Fruit fly (Drosophila melanogaster) whole organism, embryonic: ENCODE results near the gene RpS29.

Source experiments
- Ada2b ChIP-seq: fragments of 200-800 bp; sonication (Bioruptor generic); IDR thresholded peaks from 2 replicates; pipeline ENCODE4 v1.3.6; 2022; ENCODE audit warnings: missing biosample characterization, missing genetic modification characterization
- Asciz ChIP-seq: fragments of 200-800 bp; sonication (Bioruptor generic); optimal IDR thresholded peaks from 2 replicates; lab custom pipeline; 2017; ENCODE audit warnings: missing biosample characterization, mild to moderate bottlenecking, missing genetic modification characterization, missing genetic modification reagents
- BEAF-32 ChIP-seq: fragments of 200-800 bp; sonication (Bioruptor generic); optimal IDR thresholded peaks from 3 replicates; lab custom pipeline; 2017; ENCODE audit warnings: missing biosample characterization, missing genetic modification characterization, mild to moderate bottlenecking, moderate library complexity, missing genetic modification reagents
- CG10147 ChIP-seq: fragments of 200-800 bp; sonication (Bioruptor generic); optimal IDR thresholded peaks from 2 replicates; lab custom pipeline; 2019; ENCODE audit warnings: missing biosample characterization, mild to moderate bottlenecking, missing genetic modification characterization, moderate library complexity
- CG10462 ChIP-seq: fragments of 200-800 bp; sonication (Bioruptor generic); optimal IDR thresholded peaks from 2 replicates; lab custom pipeline; 2016; ENCODE audit warnings: missing biosample characterization, missing genetic modification characterization
- CG10654 ChIP-seq: fragments of 200-800 bp; sonication (Bioruptor generic); optimal IDR thresholded peaks from 2 replicates; lab custom pipeline; 2016; ENCODE audit warnings: missing biosample characterization, missing genetic modification characterization
- CG11504 ChIP-seq: fragments of 200-800 bp; sonication (Bioruptor generic); optimal IDR thresholded peaks from 3 replicates; lab custom pipeline; 2019; ENCODE audit warnings: missing biosample characterization, mild to moderate bottlenecking, missing genetic modification characterization, moderate library complexity
- CG13123 ChIP-seq: fragments of 200-800 bp; sonication (Bioruptor generic); optimal IDR thresholded peaks from 2 replicates; lab custom pipeline; 2016; ENCODE audit warnings: missing biosample characterization, missing genetic modification characterization
- CG14710 ChIP-seq: fragments of 200-800 bp; sonication (Bioruptor generic); optimal IDR thresholded peaks from 3 replicates; lab custom pipeline; 2019; ENCODE audit warnings: missing biosample characterization, mild to moderate bottlenecking, missing genetic modification characterization, moderate library complexity
- CG14965 ChIP-seq: fragments of 200-800 bp; sonication (Bioruptor generic); optimal IDR thresholded peaks from 2 replicates; lab custom pipeline; 2016; ENCODE audit warnings: missing biosample characterization, missing genetic modification characterization, borderline replicate concordance
- CG16863 ChIP-seq: fragments of 200-800 bp; sonication (Bioruptor generic); optimal IDR thresholded peaks from 3 replicates; lab custom pipeline; 2016; ENCODE audit warnings: missing biosample characterization, missing genetic modification characterization
- CG2129 ChIP-seq: fragments of 200-800 bp; sonication (Bioruptor generic); IDR thresholded peaks from 2 replicates; pipeline ENCODE4 v1.3.6; 2022; ENCODE audit warnings: missing biosample characterization, missing genetic modification characterization; ENCODE audit not compliant: partially characterized antibody
- CG2712 ChIP-seq: fragments of 200-800 bp; optimal IDR thresholded peaks from 3 replicates; lab custom pipeline; 2019; ENCODE audit warnings: missing biosample characterization, mild to moderate bottlenecking, missing genetic modification characterization, moderate library complexity
- CG33213 ChIP-seq: fragments of 200-800 bp; sonication (Bioruptor generic); optimal IDR thresholded peaks from 3 replicates; lab custom pipeline; 2016; ENCODE audit warnings: missing biosample characterization, missing genetic modification characterization
- CG4404 ChIP-seq: fragments of 200-800 bp; sonication (Bioruptor generic); IDR thresholded peaks from 2 replicates; pipeline ENCODE4 v1.3.6; 2022; ENCODE audit warnings: missing biosample characterization, missing genetic modification characterization
- CG6689 ChIP-seq: fragments of 200-800 bp; sonication (Bioruptor generic); IDR thresholded peaks from 2 replicates; pipeline ENCODE4 v1.3.6; 2022; ENCODE audit warnings: missing biosample characterization, missing genetic modification characterization
- CG7963 ChIP-seq: fragments of 200-800 bp; sonication (Bioruptor generic); IDR thresholded peaks from 3 replicates; pipeline ENCODE4 v1.3.6; 2022; ENCODE audit warnings: missing biosample characterization, missing genetic modification characterization; ENCODE audit not compliant: partially characterized antibody
- CG9817 ChIP-seq: fragments of 200-800 bp; sonication (Bioruptor generic); optimal IDR thresholded peaks from 2 replicates; lab custom pipeline; 2018; ENCODE audit warnings: missing biosample characterization, mild to moderate bottlenecking, missing genetic modification characterization, moderate library complexity
- CHES-1-like ChIP-seq: fragments of 200-800 bp; sonication (Bioruptor generic); optimal IDR thresholded peaks from 2 replicates; lab custom pipeline; 2016; ENCODE audit warnings: missing biosample characterization, missing genetic modification characterization
- Camta ChIP-seq: fragments of 200-800 bp; sonication (Bioruptor generic); optimal IDR thresholded peaks from 2 replicates; lab custom pipeline; 2016; ENCODE audit warnings: missing biosample characterization, missing genetic modification characterization
- Chrac-16 ChIP-seq: fragments of 200-800 bp; sonication (Bioruptor generic); optimal IDR thresholded peaks from 3 replicates; lab custom pipeline; 2016; ENCODE audit warnings: missing biosample characterization, missing genetic modification characterization
- D19A ChIP-seq: fragments of 200-800 bp; optimal IDR thresholded peaks from 3 replicates; lab custom pipeline; 2019; ENCODE audit warnings: missing biosample characterization, mild to moderate bottlenecking, missing genetic modification characterization, moderate library complexity
- Dref ChIP-seq: fragments of 200-800 bp; sonication (Bioruptor generic); IDR thresholded peaks from 2 replicates; pipeline ENCODE4 v1.3.6; 2022; ENCODE audit warnings: missing biosample characterization, missing genetic modification characterization
- E2f2 ChIP-seq: fragments of 200-800 bp; sonication (Bioruptor generic); IDR thresholded peaks from 2 replicates; pipeline ENCODE4 v1.3.6; 2022; ENCODE audit warnings: missing biosample characterization, missing genetic modification characterization
- Fer1 ChIP-seq: fragments of 200-800 bp; sonication (Bioruptor generic); optimal IDR thresholded peaks from 2 replicates; lab custom pipeline; 2017; ENCODE audit warnings: missing biosample characterization, mild to moderate bottlenecking, missing genetic modification characterization
- Fer3 ChIP-seq: fragments of 200-800 bp; sonication (Bioruptor generic); optimal IDR thresholded peaks from 2 replicates; lab custom pipeline; 2018; ENCODE audit warnings: missing biosample characterization, mild to moderate bottlenecking, missing genetic modification characterization, moderate library complexity
- Gsc ChIP-seq: fragments of 200-800 bp; sonication (Bioruptor generic); IDR thresholded peaks from 2 replicates; pipeline ENCODE4 v1.3.6; 2022; ENCODE audit warnings: missing biosample characterization, missing genetic modification characterization
- Sry-β ChIP-seq: fragments of 200-800 bp; sonication (Bioruptor generic); optimal IDR thresholded peaks from 2 replicates; lab custom pipeline; 2018; ENCODE audit warnings: missing biosample characterization, mild to moderate bottlenecking, missing genetic modification characterization, moderate library complexity
- ap ChIP-seq: fragments of 200-800 bp; sonication (Bioruptor generic); IDR thresholded peaks from 2 replicates; pipeline ENCODE4 v1.3.6; 2022; ENCODE audit warnings: missing biosample characterization, missing genetic modification characterization
- ase ChIP-seq: fragments of 200-800 bp; sonication (Bioruptor generic); IDR thresholded peaks from 3 replicates; pipeline ENCODE4 v1.3.6; 2022; ENCODE audit warnings: missing biosample characterization, missing genetic modification characterization
- ash1 ChIP-seq: fragments of 200-800 bp; sonication (Bioruptor generic); optimal IDR thresholded peaks from 2 replicates; lab custom pipeline; 2018; ENCODE audit warnings: missing biosample characterization, mild to moderate bottlenecking, missing genetic modification characterization
- bbx ChIP-seq: fragments of 200-800 bp; sonication (Bioruptor generic); IDR thresholded peaks from 2 replicates; pipeline ENCODE4 v1.3.6; 2022; ENCODE audit warnings: missing biosample characterization, missing genetic modification characterization; ENCODE audit not compliant: partially characterized antibody
- caup ChIP-seq: fragments of 200-800 bp; sonication (Bioruptor generic); optimal IDR thresholded peaks from 3 replicates; lab custom pipeline; 2017; ENCODE audit warnings: missing biosample characterization, mild to moderate bottlenecking, missing genetic modification characterization, moderate library complexity; ENCODE audit not compliant: severe bottlenecking
- chn ChIP-seq: fragments of 200-800 bp; sonication (Bioruptor generic); optimal IDR thresholded peaks from 2 replicates; lab custom pipeline; 2016; ENCODE audit warnings: missing biosample characterization, missing genetic modification characterization
- dimm ChIP-seq: fragments of 200-800 bp; sonication (Bioruptor generic); IDR thresholded peaks from 2 replicates; pipeline ENCODE4 v1.3.6; 2022; ENCODE audit warnings: missing biosample characterization, missing genetic modification characterization
- dysf ChIP-seq: fragments of 200-800 bp; sonication (Bioruptor generic); IDR thresholded peaks from 3 replicates; pipeline ENCODE4 v1.3.6; 2022; ENCODE audit warnings: missing biosample characterization, missing genetic modification characterization
- exex ChIP-seq: fragments of 200-800 bp; sonication (Bioruptor generic); optimal IDR thresholded peaks from 4 replicates; lab custom pipeline; 2018; ENCODE audit warnings: missing biosample characterization, mild to moderate bottlenecking, missing genetic modification characterization, moderate library complexity
- gsb-n ChIP-seq: fragments of 200-800 bp; sonication (Bioruptor generic); optimal IDR thresholded peaks from 3 replicates; lab custom pipeline; 2018; ENCODE audit warnings: missing biosample characterization, mild to moderate bottlenecking, missing genetic modification characterization
- inv ChIP-seq: fragments of 200-800 bp; sonication (Bioruptor generic); IDR thresholded peaks from 2 replicates; pipeline ENCODE4 v1.3.6; 2022; ENCODE audit warnings: missing biosample characterization, missing genetic modification characterization; ENCODE audit not compliant: partially characterized antibody
- nmo ChIP-seq: fragments of 200-800 bp; sonication (Bioruptor generic); optimal IDR thresholded peaks from 2 replicates; lab custom pipeline; 2018; ENCODE audit warnings: missing biosample characterization, mild to moderate bottlenecking, missing genetic modification characterization, moderate library complexity
- pita ChIP-seq: fragments of 200-800 bp; sonication (Bioruptor generic); optimal IDR thresholded peaks from 2 replicates; lab custom pipeline; 2017; ENCODE audit warnings: missing biosample characterization, mild to moderate bottlenecking, missing genetic modification characterization
- salm ChIP-seq: fragments of 200-800 bp; sonication (Bioruptor generic); optimal IDR thresholded peaks from 2 replicates; lab custom pipeline; 2018; ENCODE audit warnings: missing biosample characterization, mild to moderate bottlenecking, missing genetic modification characterization
- sens ChIP-seq: fragments of 200-800 bp; sonication (Bioruptor generic); peaks from one replicate; lab custom pipeline; 2016; ENCODE audit warnings: missing biosample characterization, missing genetic modification characterization
- sr ChIP-seq: fragments of 200-800 bp; sonication (Bioruptor generic); IDR thresholded peaks from 3 replicates; pipeline ENCODE4 v1.3.6; 2022; ENCODE audit warnings: missing biosample characterization, missing genetic modification characterization
- tgo ChIP-seq: fragments of 200-800 bp; sonication (Bioruptor generic); IDR thresholded peaks from 3 replicates; pipeline ENCODE4 v1.3.6; 2022; ENCODE audit warnings: missing biosample characterization, missing genetic modification characterization
- trem ChIP-seq: fragments of 200-800 bp; optimal IDR thresholded peaks from 3 replicates; lab custom pipeline; 2019; ENCODE audit warnings: missing biosample characterization, mild to moderate bottlenecking, missing genetic modification characterization, moderate library complexity
- tx ChIP-seq: fragments of 200-800 bp; sonication (Bioruptor generic); optimal IDR thresholded peaks from 2 replicates; lab custom pipeline; 2016; ENCODE audit warnings: missing biosample characterization, missing genetic modification characterization
- yki ChIP-seq: fragments of >200 bp; optimal IDR thresholded peaks from 3 replicates; lab custom pipeline; 2018
- zen2 ChIP-seq: fragments of 200-800 bp; sonication (Bioruptor generic); IDR thresholded peaks from 3 replicates; pipeline ENCODE4 v1.3.6; 2022; ENCODE audit warnings: missing biosample characterization, missing genetic modification characterization; ENCODE audit not compliant: partially characterized antibody

The RpS29 gene

dm6 chr3R:9762955-9763931, 14.6 kb upstream of the RpS29 start, which contains the start of the genes Snap24 and CG8478:
TSS of gene Snap24 (minus strand) at chr3R:9763150.
TSS of gene CG8478 (plus strand) at chr3R:9763650.
- TF ChIP-seq sens (GFP tag; lab: Kevin White, UChicago) (peak; percentile 91), Asciz (GFP tag; lab: Kevin White, UChicago) (no peak), CG10462 (no peak), pita (GFP tag; lab: Kevin White, UChicago) (peak; percentile 46), CG4404 (GFP tag; lab: Robert Waterston, UW) (no peak), E2f2 (GFP tag; lab: Robert Waterston, UW) (peak; percentile 85), Camta (GFP tag; lab: Kevin White, UChicago) (peak; percentile 33), CG13123 (GFP tag; lab: Kevin White, UChicago) (no peak), dysf (GFP tag; lab: Robert Waterston, UW) (no peak), CG33213 (GFP tag; lab: Kevin White, UChicago) (no peak), ap (no peak), zen2 (peak; percentile 66; the same call in 2 of the 3 replicates), D19A (tag; lab: Kevin White, UChicago) (peak; percentile 9), chn (GFP tag; lab: Kevin White, UChicago) (no peak), nmo (GFP tag; lab: Kevin White, UChicago) (peak; percentile 37), salm (tag; lab: Kevin White, UChicago) (no peak), CG9817 (no peak), CHES-1-like (GFP tag; lab: Kevin White, UChicago) (no peak), Fer1 (GFP tag; lab: Kevin White, UChicago) (peak; percentile 5), exex (tag; lab: Kevin White, UChicago) (no peak), ash1 (GFP tag; lab: Kevin White, UChicago) (no peak), Fer3 (tag; lab: Kevin White, UChicago) (no peak), bbx (GFP tag; lab: Robert Waterston, UW) (peak; percentile 82), CG2712 (tag; lab: Kevin White, UChicago) (peak; percentile 6), CG7963 (GFP tag; lab: Robert Waterston, UW) (peak; percentile 57; the same call in 2 of the 3 replicates), Gsc (GFP tag; lab: Robert Waterston, UW) (no peak), Chrac-16 (GFP tag; lab: Kevin White, UChicago) (no peak), tgo (no peak), dimm (GFP tag; lab: Robert Waterston, UW) (no peak), caup (GFP tag; lab: Kevin White, UChicago) (no peak), CG11504 (tag; lab: Kevin White, UChicago) (no peak), CG10147 (no peak), CG6689 (no peak), yki (no peak), CG14710 (tag; lab: Kevin White, UChicago) (peak; percentile 78), gsb-n (no peak), inv (peak; percentile 72), Dref (peak; percentile 87), CG16863 (no peak), BEAF-32 (peak; percentile 86), CG14965 (GFP tag; lab: Kevin White, UChicago) (no peak), Sry-β (GFP tag; lab: Kevin White, UChicago) (no peak), sr (GFP tag; lab: Robert Waterston, UW) (no peak), CG10654 (GFP tag; lab: Kevin White, UChicago) (no peak), trem (tag; lab: Kevin White, UChicago) (peak; percentile 27), CG2129 (GFP tag; lab: Robert Waterston, UW) (peak; percentile 57), Ada2b (GFP tag; lab: Robert Waterston, UW) (no peak), tx (no peak), ase (GFP tag; lab: Robert Waterston, UW) (no peak)
